Fruit fly (Drosophila melanogaster) S2 (cell line): ENCODE measurements around the gene Cf2.

Experiments used
- CG8478 ChIP-seq: fragments of >200 bp; optimal IDR thresholded peaks from 2 replicates; lab custom pipeline; 2018
- CTCF ChIP-seq, 2 experiments: fragments of >200 bp; optimal IDR thresholded peaks; 2 replicates each; lab custom pipeline; 2018

DNA sequence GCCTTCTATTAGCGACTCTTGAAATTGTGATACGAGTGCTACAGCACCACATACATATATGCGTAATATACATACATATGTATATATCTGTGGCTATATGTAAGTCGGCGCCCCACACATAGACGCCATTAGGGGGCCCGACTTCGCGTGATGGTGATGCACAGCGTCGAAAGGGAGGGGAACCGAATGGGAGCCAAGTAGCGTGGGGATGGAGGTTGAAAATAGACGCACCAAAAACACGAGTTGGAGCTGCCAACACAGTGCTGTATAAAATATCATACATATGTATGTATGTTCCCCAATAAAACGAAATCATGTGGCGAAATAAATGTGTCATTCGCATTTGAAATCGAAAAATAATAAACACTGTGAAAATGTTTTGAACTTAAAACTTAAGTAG, 3.7 kb upstream of the Cf2 start:
- TF ChIP-seq CTCF (optimal IDR thresholded peaks at IDR 0.05; lab: Kevin White, UChicago) (no peak), CG8478 (lab: Kevin White, UChicago) (no peak)
